Fruit fly (Drosophila melanogaster) whole organism, embryonic: Measurements from ENCODE around the gene CG5171.

ENCODE experiments used
- CG12104 ChIP-seq: fragments of 200-800 bp; sonication (Bioruptor generic); optimal IDR thresholded peaks from 3 replicates; lab custom pipeline; 2016; ENCODE audit warnings: missing biosample characterization, missing genetic modification characterization
- hkb ChIP-seq, 2 experiments: fragments of 200-800 bp in 1 of 2; fragments of >200 bp in 1 of 2; sonication (Bioruptor generic) in 1 of 2; IDR thresholded peaks in 1 of 2; optimal IDR thresholded peaks in 1 of 2; 2 replicates each; pipeline versions ENCODE4 v1.3.6 to Lab custom; 2017 to 2022; ENCODE audit warnings: missing biosample characterization in 1 of 2, missing genetic modification characterization in 1 of 2

DNA sequence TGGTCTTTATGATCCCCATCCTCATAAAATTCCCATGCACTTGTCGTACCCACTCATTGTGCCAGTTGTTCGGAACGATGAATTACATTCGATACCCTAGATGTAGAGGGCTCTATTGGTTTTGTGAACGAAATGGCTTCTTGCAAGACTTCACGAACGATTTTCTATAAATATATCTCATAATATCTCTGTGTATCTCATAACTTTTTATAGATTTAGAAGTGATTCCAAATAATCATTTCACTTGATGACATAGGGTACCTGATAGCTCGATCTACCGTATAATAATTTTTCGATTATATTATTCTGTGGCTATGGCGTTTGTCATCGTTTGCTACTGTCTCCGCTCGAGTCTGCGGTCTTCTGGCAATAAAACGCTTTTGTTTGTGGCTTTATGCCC, 4.2 kb upstream of the CG5171 start:
- peak; percentile 39 for TF ChIP-seq CG12104 (GFP tag; lab: Kevin White, UChicago)
- no peak for TF ChIP-seq hkb (optimal IDR thresholded peaks at IDR 0.05; lab: Kevin White, UChicago)
- TF ChIP-seq hkb (GFP tag; IDR thresholded peaks at IDR 0.05; lab: Robert Waterston, UW), result peak; percentile 81
